Comparison of ENCODE assay signal across 8 worm cellular contexts in genomic region chrIII:3035977-3036376, ce11.
TF ChIP-seq lines count a peak whose summit lies in the region.

No protein-coding gene starts in this region.

TF ChIP-seq in whole organism, L1 larva, 84 proteins besides CTCF, POLR2A, EP300 and RAD21 (continues in another document):
- TF ChIP-seq pqm-1 (tag; optimal IDR thresholded peaks at IDR 0.05; lab: Kevin White, UChicago) (no peak), egl-27 (tag; optimal IDR thresholded peaks at IDR 0.05; lab: Kevin White, UChicago) (peak in 1 of 2 experiments; percentile 26), nhr-84 (tag; optimal IDR thresholded peaks at IDR 0.05; lab: Kevin White, UChicago) (no peak), nhr-71 (tag; optimal IDR thresholded peaks at IDR 0.05; lab: Kevin White, UChicago) (peak; percentile 78), nhr-237 (tag; optimal IDR thresholded peaks at IDR 0.05; lab: Kevin White, UChicago) (no peak), nhr-90 (tag; optimal IDR thresholded peaks at IDR 0.05; lab: Kevin White, UChicago; ENCODE audit: poor library complexity) (peak; percentile 30), elt-3 (tag; optimal IDR thresholded peaks at IDR 0.05; lab: Kevin White, UChicago) (peak in 1 of 6 experiments; percentile 35), sox-4 (tag; optimal IDR thresholded peaks at IDR 0.05; lab: Kevin White, UChicago) (no peak), dpl-1 (GFP tag; optimal IDR thresholded peaks at IDR 0.05; lab: Kevin White, UChicago) (peak in 2 of 3 experiments; percentile 37 to 63), nhr-19 (GFP tag; conservative IDR thresholded peaks at IDR 0.05; lab: Robert Waterston, UW) (peak; percentile 24; the same call in 1 of the 2 replicates), nhr-28 (tag; optimal IDR thresholded peaks at IDR 0.05; lab: Kevin White, UChicago) (no peak)

TF ChIP-seq in whole organism, L2 larva, 48 proteins besides CTCF, POLR2A, EP300 and RAD21 (continues in another document):
- no peak for TF ChIP-seq sem-4 (tag; optimal IDR thresholded peaks at IDR 0.05; lab: Kevin White, UChicago)
- peak; percentile 85 for TF ChIP-seq nhr-129 (tag; optimal IDR thresholded peaks at IDR 0.05; lab: Kevin White, UChicago)
- TF ChIP-seq sma-9 (GFP tag; optimal IDR thresholded peaks at IDR 0.05; lab: Kevin White, UChicago) = peak; percentile 76
- no peak for TF ChIP-seq sma-9 (tag; optimal IDR thresholded peaks at IDR 0.05; lab: Kevin White, UChicago)
- TF ChIP-seq Y55F3AM.14 (GFP tag; optimal IDR thresholded peaks at IDR 0.05; lab: Kevin White, UChicago) = no peak
- no peak for TF ChIP-seq skn-1 (tag; optimal IDR thresholded peaks at IDR 0.05; lab: Kevin White, UChicago)
- TF ChIP-seq mdl-1 (tag; optimal IDR thresholded peaks at IDR 0.05; lab: Kevin White, UChicago) = peak; percentile 81 to 86
- peak; percentile 3 for TF ChIP-seq zag-1 (tag; optimal IDR thresholded peaks at IDR 0.05; lab: Kevin White, UChicago)
- peak; percentile 15 for TF ChIP-seq lin-13 (GFP tag; optimal IDR thresholded peaks at IDR 0.05; lab: Kevin White, UChicago)
- TF ChIP-seq alr-1 (tag; optimal IDR thresholded peaks at IDR 0.05; lab: Kevin White, UChicago) = no peak
- no peak for TF ChIP-seq ztf-1 (GFP tag; conservative IDR thresholded peaks at IDR 0.05; lab: Robert Waterston, UW)
- no peak for TF ChIP-seq nhr-21 (tag; optimal IDR thresholded peaks at IDR 0.05; lab: Kevin White, UChicago)

TF ChIP-seq in whole organism, L3 larva, 47 proteins besides CTCF, POLR2A, EP300 and RAD21 (continues in another document):
- TF ChIP-seq elt-2 (tag; optimal IDR thresholded peaks at IDR 0.05; lab: Kevin White, UChicago) = peak; percentile 40
- peak; percentile 10 for TF ChIP-seq elt-1 (tag; optimal IDR thresholded peaks at IDR 0.05; lab: Kevin White, UChicago)
- no peak for TF ChIP-seq tbx-2 (tag; optimal IDR thresholded peaks at IDR 0.05; lab: Kevin White, UChicago)
- no peak for TF ChIP-seq ama-1 (optimal IDR thresholded peaks at IDR 0.05; lab: Kevin White, UChicago)
- TF ChIP-seq lin-39 (tag; optimal IDR thresholded peaks at IDR 0.05; lab: Kevin White, UChicago) = peak; percentile 85
- TF ChIP-seq skn-1 (tag; optimal IDR thresholded peaks at IDR 0.05; lab: Kevin White, UChicago) = peak; percentile 63
- TF ChIP-seq lsy-12 (tag; optimal IDR thresholded peaks at IDR 0.05; lab: Kevin White, UChicago) = no peak
- peak; percentile 53 for TF ChIP-seq pha-4 (tag; optimal IDR thresholded peaks at IDR 0.05; lab: Kevin White, UChicago)
- TF ChIP-seq nhr-43 (tag; optimal IDR thresholded peaks at IDR 0.05; lab: Kevin White, UChicago; ENCODE audit: poor library complexity, severe bottlenecking) = peak; percentile 9
- no peak for TF ChIP-seq ztf-4 (tag; optimal IDR thresholded peaks at IDR 0.05; lab: Kevin White, UChicago)
- peak; percentile 52 for TF ChIP-seq lin-15B (tag; optimal IDR thresholded peaks at IDR 0.05; lab: Kevin White, UChicago)
- peak; percentile 11 for TF ChIP-seq egl-5 (tag; optimal IDR thresholded peaks at IDR 0.05; lab: Kevin White, UChicago)

TF ChIP-seq in whole organism, L4 larva, 104 proteins besides CTCF, POLR2A, EP300 and RAD21 (continues in another document):
- peak; percentile 63 for TF ChIP-seq dve-1 (tag; optimal IDR thresholded peaks at IDR 0.05; lab: Kevin White, UChicago; ENCODE audit: insufficient read depth)
- no peak for TF ChIP-seq tag-97 (GFP tag; IDR thresholded peaks at IDR 0.05; lab: Robert Waterston, UW)
- peak in 1 of 2 experiments; percentile 60 for TF ChIP-seq lsy-2 (tag; optimal IDR thresholded peaks at IDR 0.05; lab: Kevin White, UChicago)
- TF ChIP-seq nhr-11 (tag; optimal IDR thresholded peaks at IDR 0.05; lab: Kevin White, UChicago) = peak; percentile 39
- TF ChIP-seq mep-1 (tag; optimal IDR thresholded peaks at IDR 0.05; lab: Kevin White, UChicago) = peak; percentile 78
- peak; percentile 19 for TF ChIP-seq dpl-1 (GFP tag; optimal IDR thresholded peaks at IDR 0.05; lab: Kevin White, UChicago)
- peak; percentile 47 for TF ChIP-seq dmd-6 (GFP tag; IDR thresholded peaks at IDR 0.05; lab: Robert Waterston, UW)
- peak; percentile 89 for TF ChIP-seq aha-1 (tag; lab: Kevin White, UChicago)
- no peak for TF ChIP-seq ama-1 (optimal IDR thresholded peaks at IDR 0.05; lab: Kevin White, UChicago)
- TF ChIP-seq snpc-1.2 (GFP tag; IDR thresholded peaks at IDR 0.05; lab: Robert Waterston, UW) = no peak
- no peak for TF ChIP-seq T20F7.1 (GFP tag; optimal IDR thresholded peaks at IDR 0.05; lab: Kevin White, UChicago)
- TF ChIP-seq lin-15B (tag; optimal IDR thresholded peaks at IDR 0.05; lab: Kevin White, UChicago) = no peak

TF ChIP-seq in whole organism, late embryonic, 69 proteins besides CTCF, POLR2A, EP300 and RAD21 (continues in another document):
- no peak for TF ChIP-seq pha-4 (tag; optimal IDR thresholded peaks at IDR 0.05; lab: Kevin White, UChicago)
- no peak for TF ChIP-seq dve-1 (tag; optimal IDR thresholded peaks at IDR 0.05; lab: Kevin White, UChicago)
- peak; percentile 15 for TF ChIP-seq ceh-14 (tag; optimal IDR thresholded peaks at IDR 0.05; lab: Kevin White, UChicago)
- TF ChIP-seq ceh-30 (tag; optimal IDR thresholded peaks at IDR 0.05; lab: Kevin White, UChicago) = no peak
- TF ChIP-seq pax-1 (tag; optimal IDR thresholded peaks at IDR 0.05; lab: Kevin White, UChicago) = no peak
- TF ChIP-seq mec-3 (tag; optimal IDR thresholded peaks at IDR 0.05; lab: Kevin White, UChicago; ENCODE audit: borderline replicate concordance) = no peak
- no peak for TF ChIP-seq nhr-232 (tag; optimal IDR thresholded peaks at IDR 0.05; lab: Kevin White, UChicago)
- peak; percentile 51 for TF ChIP-seq unc-42 (tag; optimal IDR thresholded peaks at IDR 0.05; lab: Kevin White, UChicago)
- TF ChIP-seq hlh-15 (tag; optimal IDR thresholded peaks at IDR 0.05; lab: Kevin White, UChicago) = no peak
- TF ChIP-seq F13H6.1 (tag; optimal IDR thresholded peaks at IDR 0.05; lab: Kevin White, UChicago) = no peak
- TF ChIP-seq ceh-22 (tag; optimal IDR thresholded peaks at IDR 0.05; lab: Kevin White, UChicago) = no peak
- no peak for TF ChIP-seq gmeb-2 (tag; optimal IDR thresholded peaks at IDR 0.05; lab: Kevin White, UChicago)
- no peak for TF ChIP-seq C08G9.2 (tag; optimal IDR thresholded peaks at IDR 0.05; lab: Kevin White, UChicago)

TF ChIP-seq in whole organism, midembryonic, 9 proteins besides CTCF, POLR2A, EP300 and RAD21:
- TF ChIP-seq ztf-29 (GFP tag; IDR thresholded peaks at IDR 0.05; lab: Robert Waterston, UW) (no peak), flt-1 (GFP tag; IDR thresholded peaks at IDR 0.05; lab: Robert Waterston, UW) (no peak), med-1 (GFP tag; optimal IDR thresholded peaks at IDR 0.05; lab: Kevin White, UChicago; ENCODE audit: insufficient read depth) (no peak), klf-2 (GFP tag; conservative IDR thresholded peaks at IDR 0.05; lab: Robert Waterston, UW) (no peak), tab-1 (GFP tag; IDR thresholded peaks at IDR 0.05; lab: Robert Waterston, UW) (no peak), T22C8.4 (GFP tag; IDR thresholded peaks at IDR 0.05; lab: Robert Waterston, UW) (no peak), ref-1 (GFP tag; conservative IDR thresholded peaks at IDR 0.05; lab: Robert Waterston, UW) (no peak), cog-1 (tag; optimal IDR thresholded peaks at IDR 0.05; lab: Kevin White, UChicago) (peak; percentile 39)
TF ChIP-seq in whole organism, midembryonic: peak in this region for 1.

TF ChIP-seq in whole organism, mixed stage, embryonic, 35 proteins besides CTCF, POLR2A, EP300 and RAD21:
- TF ChIP-seq hlh-1 (tag; optimal IDR thresholded peaks at IDR 0.05; lab: Kevin White, UChicago) = peak; percentile 38
- TF ChIP-seq ceh-83 (GFP tag; optimal IDR thresholded peaks at IDR 0.05; lab: Kevin White, UChicago) = peak; percentile 31
- peak; percentile 43 for TF ChIP-seq pha-4 (tag; optimal IDR thresholded peaks at IDR 0.05; lab: Kevin White, UChicago)
- TF ChIP-seq mls-2 (tag; optimal IDR thresholded peaks at IDR 0.05; lab: Kevin White, UChicago) = peak; percentile 38
- no peak for TF ChIP-seq blmp-1 (tag; optimal IDR thresholded peaks at IDR 0.05; lab: Kevin White, UChicago)
- TF ChIP-seq ces-1 (GFP tag; optimal IDR thresholded peaks at IDR 0.05; lab: Kevin White, UChicago) = peak; percentile 68
- no peak for TF ChIP-seq M03D4.4 (tag; optimal IDR thresholded peaks at IDR 0.05; lab: Kevin White, UChicago)
- TF ChIP-seq mep-1 (tag; optimal IDR thresholded peaks at IDR 0.05; lab: Kevin White, UChicago) = peak; percentile 54
- TF ChIP-seq snpc-4 (tag; optimal IDR thresholded peaks at IDR 0.05; lab: Kevin White, UChicago) = no peak
- no peak for TF ChIP-seq lin-32 (GFP tag; optimal IDR thresholded peaks at IDR 0.05; lab: Kevin White, UChicago)
- TF ChIP-seq lin-13 (tag; optimal IDR thresholded peaks at IDR 0.05; lab: Kevin White, UChicago) = no peak
- no peak for TF ChIP-seq unc-39 (tag; optimal IDR thresholded peaks at IDR 0.05; lab: Kevin White, UChicago)
- TF ChIP-seq sem-2 (GFP tag; optimal IDR thresholded peaks at IDR 0.05; lab: Kevin White, UChicago) = no peak

TF ChIP-seq in whole organism, young adult, 124 proteins besides CTCF, POLR2A, EP300 and RAD21:
- no peak for TF ChIP-seq let-526 (GFP tag; IDR thresholded peaks at IDR 0.05; lab: Robert Waterston, UW)
- TF ChIP-seq ama-1 (optimal IDR thresholded peaks at IDR 0.05; lab: Kevin White, UChicago) = peak; percentile 51
- no peak for TF ChIP-seq ama-1 (GFP tag; optimal IDR thresholded peaks at IDR 0.05; lab: Kevin White, UChicago)
- peak; percentile 27 for TF ChIP-seq nhr-80 (tag; optimal IDR thresholded peaks at IDR 0.05; lab: Kevin White, UChicago)
- TF ChIP-seq attf-5 (GFP tag; optimal IDR thresholded peaks at IDR 0.05; lab: Kevin White, UChicago) = peak; percentile 72
- TF ChIP-seq cebp-1 (GFP tag; IDR thresholded peaks at IDR 0.05; lab: Robert Waterston, UW) = no peak
- peak; percentile 48 for TF ChIP-seq cebp-1 (tag; optimal IDR thresholded peaks at IDR 0.05; lab: Kevin White, UChicago)
- TF ChIP-seq lin-35 (GFP tag; optimal IDR thresholded peaks at IDR 0.05; lab: Kevin White, UChicago) = peak in 1 of 3 experiments; percentile 34
- TF ChIP-seq lin-26 (GFP tag; IDR thresholded peaks at IDR 0.05; lab: Robert Waterston, UW) = 0 out of 2 replicates have a peak, but pooled peaks have one; percentile 31
- TF ChIP-seq hmg-1.2 (GFP tag; IDR thresholded peaks at IDR 0.05; lab: Robert Waterston, UW) = peak; percentile 97
- no peak for TF ChIP-seq Y95B8A.8 (GFP tag; IDR thresholded peaks at IDR 0.05; lab: Robert Waterston, UW)
- TF ChIP-seq mcd-1 (GFP tag; IDR thresholded peaks at IDR 0.05; lab: Robert Waterston, UW) = peak; percentile 27; the same call in 1 of the 2 replicates
- peak; percentile 23 for TF ChIP-seq ceh-27 (GFP tag; optimal IDR thresholded peaks at IDR 0.05; lab: Kevin White, UChicago)
- TF ChIP-seq rcor-1 (GFP tag; IDR thresholded peaks at IDR 0.05; lab: Robert Waterston, UW) = no peak
- TF ChIP-seq lin-40 (tag; optimal IDR thresholded peaks at IDR 0.05; lab: Kevin White, UChicago) = peak; percentile 35
